Fruit fly (Drosophila melanogaster): ENCODE results near the gene Cpr30B.

DNA sequence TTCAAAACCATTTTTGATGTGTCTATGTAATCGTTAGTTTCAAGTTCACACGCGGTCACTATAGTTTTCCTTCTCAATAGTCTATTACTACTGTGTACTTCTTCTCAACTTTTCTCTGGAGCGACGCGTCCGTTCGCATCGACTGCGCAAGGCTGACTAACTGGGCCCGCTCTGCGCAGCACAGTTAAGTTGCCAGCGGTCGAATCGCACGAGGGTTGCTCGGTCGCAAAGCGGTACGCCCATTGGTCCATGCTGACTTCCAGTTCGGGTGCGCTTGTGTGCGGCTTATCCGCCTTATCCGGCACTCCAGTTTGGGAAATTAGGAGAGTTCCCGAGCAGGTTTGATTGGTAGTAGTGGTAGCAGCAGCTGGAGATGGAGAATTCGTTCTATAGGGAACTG lies 38.9 kb downstream of the Cpr30B start, which contains the start of gene gcm:
- no peak for TF ChIP-seq Myc (optimal IDR thresholded peaks at IDR 0.05)
- TF ChIP-seq psq (optimal IDR thresholded peaks at IDR 0.05), result no peak

Measured in Kc167 (cell line).